Worm (Caenorhabditis elegans): ENCODE measurements around the gene gcna-1.

The gcna-1 gene

DNA sequence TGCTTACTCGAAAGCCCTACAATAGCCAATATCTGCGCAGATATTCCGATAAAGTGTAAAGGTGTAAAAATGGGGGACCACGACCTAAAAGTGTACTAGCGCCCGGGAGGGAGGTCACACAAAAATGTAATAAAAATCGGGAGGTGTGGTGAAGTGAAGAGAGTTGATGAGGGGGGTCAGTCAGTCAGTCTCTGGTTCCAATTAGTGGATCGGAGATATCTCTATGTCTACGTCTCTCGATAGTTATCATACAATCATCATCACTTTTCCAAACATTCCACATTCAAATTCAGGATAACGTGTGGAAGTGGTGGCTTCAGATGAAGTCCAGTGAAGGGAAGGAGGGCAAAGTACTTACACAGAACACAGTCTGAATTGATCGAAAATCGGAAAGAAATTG lies 32.9 kb downstream of the gcna-1 start:
- TF ChIP-seq lsy-12 (tag; optimal IDR thresholded peaks at IDR 0.05) (no peak), nhr-77 (tag; optimal IDR thresholded peaks at IDR 0.05) (no peak), nhr-43 (tag; optimal IDR thresholded peaks at IDR 0.05; ENCODE audit: poor library complexity, severe bottlenecking) (no peak), nhr-12 (tag; optimal IDR thresholded peaks at IDR 0.05) (no peak), snpc-4 (tag; optimal IDR thresholded peaks at IDR 0.05) (no peak), ztf-4 (tag; optimal IDR thresholded peaks at IDR 0.05) (no peak), ama-1 (optimal IDR thresholded peaks at IDR 0.05) (no peak), nhr-11 (tag; optimal IDR thresholded peaks at IDR 0.05) (no peak), tbx-2 (tag; optimal IDR thresholded peaks at IDR 0.05) (no peak), ZK546.5 (tag; optimal IDR thresholded peaks at IDR 0.05) (no peak), fos-1 (tag; optimal IDR thresholded peaks at IDR 0.05) (no peak), lin-15B (tag; optimal IDR thresholded peaks at IDR 0.05) (no peak)

DNA sequence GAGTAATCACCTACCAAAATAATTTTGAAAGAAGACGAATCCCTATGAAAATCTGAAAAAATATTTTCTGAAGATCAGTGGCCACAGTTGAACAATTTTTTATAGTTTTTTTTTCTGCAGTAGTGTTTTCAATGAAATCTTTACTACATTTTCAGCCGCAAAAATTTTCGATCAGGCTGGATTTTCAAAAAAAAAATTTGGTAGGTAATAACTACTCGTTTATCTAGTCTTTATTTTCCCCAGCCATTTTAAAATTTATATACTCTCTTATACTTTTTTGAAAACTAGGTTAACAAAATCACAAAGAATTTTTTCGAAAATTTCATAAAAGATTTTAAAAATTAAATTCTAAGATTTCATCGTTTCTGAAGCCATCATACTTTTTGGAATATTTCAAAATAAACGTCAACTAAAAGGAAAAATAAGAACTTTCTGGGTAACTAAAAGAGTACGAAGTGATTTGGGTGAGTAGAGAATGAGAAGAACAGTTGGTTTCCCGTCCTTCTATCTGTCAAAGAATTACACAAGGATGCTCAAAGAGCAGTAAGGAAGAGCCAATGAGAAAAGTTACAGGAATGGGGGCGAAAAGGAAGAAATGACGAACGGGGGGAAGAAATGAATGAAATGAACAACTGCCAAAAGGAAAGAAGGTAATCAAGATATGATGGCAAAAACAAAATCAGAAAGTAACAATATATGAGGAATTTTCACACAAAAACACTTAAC lies 33.7 kb downstream of the gcna-1 start, which contains the start of gene mlp-1:
TSS of gene mlp-1 (minus strand) at position 51 of the 726 bp plus-strand sequence.
- TF ChIP-seq hmg-11 (tag; optimal IDR thresholded peaks at IDR 0.05) = no peak
- no peak for TF ChIP-seq nhr-237 (tag; optimal IDR thresholded peaks at IDR 0.05)
- no peak for TF ChIP-seq nhr-12 (tag; optimal IDR thresholded peaks at IDR 0.05)
- TF ChIP-seq nhr-43 (tag; optimal IDR thresholded peaks at IDR 0.05; ENCODE audit: poor library complexity, severe bottlenecking) = no peak

DNA sequence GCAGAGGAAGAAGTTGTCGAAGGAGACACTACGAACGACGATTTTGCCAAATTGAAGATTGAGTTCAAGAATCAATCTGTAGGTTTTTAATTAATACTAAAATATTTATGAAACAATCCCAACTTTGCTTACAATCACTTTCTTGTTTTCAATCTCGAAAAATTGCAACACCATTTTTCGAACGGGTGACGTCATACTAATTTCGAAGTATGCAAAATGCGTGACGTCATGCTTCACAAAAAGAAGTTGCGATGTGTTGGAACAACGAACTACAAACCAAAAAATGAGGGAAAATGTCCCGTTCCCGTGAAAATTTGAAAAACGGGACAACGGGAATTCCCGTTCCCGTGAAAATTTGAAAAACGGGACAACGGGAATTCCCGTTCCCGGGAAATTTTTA lies 41.2 kb downstream of the gcna-1 start:
- TF ChIP-seq R02D3.7 (tag; optimal IDR thresholded peaks at IDR 0.05) (no peak), unc-62 (GFP tag; optimal IDR thresholded peaks at IDR 0.05) (no peak), daf-12 (tag; optimal IDR thresholded peaks at IDR 0.05) (no peak), fos-1 (tag; optimal IDR thresholded peaks at IDR 0.05) (no peak), nhr-23 (tag; optimal IDR thresholded peaks at IDR 0.05) (no peak), ama-1 (optimal IDR thresholded peaks at IDR 0.05) (no peak), ztf-11 (tag; optimal IDR thresholded peaks at IDR 0.05) (no peak), ceh-9 (tag; optimal IDR thresholded peaks at IDR 0.05) (no peak), eor-1 (tag; optimal IDR thresholded peaks at IDR 0.05) (no peak), ceh-16 (tag; optimal IDR thresholded peaks at IDR 0.05) (no peak), nhr-12 (tag; optimal IDR thresholded peaks at IDR 0.05) (no peak), nhr-76 (tag; optimal IDR thresholded peaks at IDR 0.05) (no peak), lin-39 (tag; optimal IDR thresholded peaks at IDR 0.05) (no peak)

DNA sequence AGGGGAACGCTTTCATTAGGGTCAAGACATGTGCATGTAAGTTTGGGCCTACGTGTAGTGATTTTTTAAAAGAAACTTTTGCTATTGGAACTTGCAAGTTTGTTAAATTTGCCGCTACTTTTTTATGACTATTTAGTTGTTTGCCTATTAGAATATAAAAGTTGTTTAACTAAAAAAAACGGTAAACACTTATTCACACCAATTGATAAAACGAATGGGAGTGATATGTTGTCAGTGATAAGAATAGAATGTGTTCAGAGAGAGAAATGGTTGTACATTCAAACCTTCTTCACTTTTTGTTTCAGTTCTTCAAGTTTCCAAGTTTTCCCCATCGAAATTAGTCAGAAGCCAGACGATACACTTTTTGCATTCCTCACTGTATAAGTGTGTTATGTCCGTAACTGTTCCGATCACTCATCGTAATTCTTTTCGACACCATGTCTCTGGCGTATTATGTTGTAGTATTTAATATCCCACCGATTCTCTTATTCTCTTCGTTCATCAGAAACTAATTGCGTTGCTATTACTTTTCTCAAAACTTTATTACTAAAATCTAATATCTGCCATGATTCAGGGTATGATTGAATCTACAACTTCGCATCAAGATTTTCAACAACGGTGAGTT lies 42.9 kb downstream of the gcna-1 start, which contains the start of gene dct-6:
TSS of gene dct-6 (plus strand) at position 575 of the 625 bp plus-strand sequence.
- TF ChIP-seq aly-2 (tag; optimal IDR thresholded peaks at IDR 0.05) (no peak), elt-1 (tag; optimal IDR thresholded peaks at IDR 0.05) (no peak), nhr-237 (tag; optimal IDR thresholded peaks at IDR 0.05) (no peak), nhr-67 (tag; optimal IDR thresholded peaks at IDR 0.05) (no peak), lin-39 (tag; optimal IDR thresholded peaks at IDR 0.05) (no peak), elt-2 (tag; optimal IDR thresholded peaks at IDR 0.05) (peak; percentile 66), sea-2 (GFP tag; optimal IDR thresholded peaks at IDR 0.05) (no peak), nhr-43 (tag; optimal IDR thresholded peaks at IDR 0.05; ENCODE audit: poor library complexity, severe bottlenecking) (no peak), nhr-12 (tag; optimal IDR thresholded peaks at IDR 0.05) (no peak), daf-12 (tag; optimal IDR thresholded peaks at IDR 0.05) (no peak), ztf-4 (tag; optimal IDR thresholded peaks at IDR 0.05) (no peak), lin-15B (tag; optimal IDR thresholded peaks at IDR 0.05) (no peak), ama-1 (optimal IDR thresholded peaks at IDR 0.05) (no peak), zag-1 (tag; optimal IDR thresholded peaks at IDR 0.05) (no peak), R02D3.7 (tag; optimal IDR thresholded peaks at IDR 0.05) (no peak), nhr-77 (tag; optimal IDR thresholded peaks at IDR 0.05) (no peak), mdl-1 (tag; optimal IDR thresholded peaks at IDR 0.05) (no peak), pha-4 (tag; optimal IDR thresholded peaks at IDR 0.05) (peak; percentile 47), eor-1 (tag; optimal IDR thresholded peaks at IDR 0.05) (no peak), pqm-1 (tag; optimal IDR thresholded peaks at IDR 0.05) (peak; percentile 80), tbx-2 (tag; optimal IDR thresholded peaks at IDR 0.05) (no peak), ZK546.5 (tag; optimal IDR thresholded peaks at IDR 0.05) (no peak)

DNA sequence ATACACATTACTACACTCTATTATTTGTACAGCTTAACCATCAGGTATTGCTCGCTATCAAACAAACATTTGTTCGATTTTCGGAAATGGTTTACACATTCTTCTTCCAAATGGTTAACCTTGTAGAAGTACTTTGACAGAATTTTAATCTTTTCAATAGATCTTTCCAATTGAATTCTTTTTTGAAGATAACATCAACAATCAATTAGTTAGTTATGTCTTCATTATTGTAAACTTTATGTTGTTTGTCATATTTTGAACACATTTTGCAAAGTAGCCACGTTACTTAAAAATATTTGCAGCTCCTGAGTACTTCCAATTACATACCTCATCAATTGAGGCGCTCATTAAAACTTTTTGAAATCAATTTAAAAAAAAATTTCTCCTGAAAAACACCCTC lies 43.5 kb downstream of the gcna-1 start:
- TF ChIP-seq pha-4 (tag; optimal IDR thresholded peaks at IDR 0.05) = peak; percentile 10
- peak; percentile 75 for TF ChIP-seq elt-1 (tag; optimal IDR thresholded peaks at IDR 0.05)
- TF ChIP-seq fos-1 (tag; optimal IDR thresholded peaks at IDR 0.05) = no peak
- TF ChIP-seq ceh-16 (tag; optimal IDR thresholded peaks at IDR 0.05) = no peak
- TF ChIP-seq unc-62 (GFP tag; optimal IDR thresholded peaks at IDR 0.05) = no peak
- TF ChIP-seq ztf-11 (tag; optimal IDR thresholded peaks at IDR 0.05) = no peak

All from whole organism, L3 larva.